Fruit fly (Drosophila melanogaster) whole organism, wandering third instar larva: Measurements from ENCODE around the gene UbcE2M.

Source experiments
- Dfd ChIP-seq: fragments of >200 bp; optimal IDR thresholded peaks from 2 replicates; lab custom pipeline; 2017; ENCODE audit warnings: missing biosample characterization, missing genetic modification characterization
- HLH106 ChIP-seq: fragments of 200-800 bp; optimal IDR thresholded peaks from 3 replicates; lab custom pipeline; 2019; ENCODE audit warnings: missing biosample characterization, mild to moderate bottlenecking, missing genetic modification characterization, moderate library complexity
- dmrt93B ChIP-seq: fragments of 200-800 bp; sonication (Bioruptor generic); optimal IDR thresholded peaks from 2 replicates; lab custom pipeline; 2018; ENCODE audit warnings: missing biosample characterization, mild to moderate bottlenecking, missing genetic modification characterization
- dsf ChIP-seq: sonication (Bioruptor generic); optimal IDR thresholded peaks from 2 replicates; lab custom pipeline; 2016; ENCODE audit warnings: missing biosample characterization, missing genetic modification characterization, borderline replicate concordance
- ey ChIP-seq: fragments of 200-800 bp; sonication (Bioruptor generic); optimal IDR thresholded peaks from 2 replicates; lab custom pipeline; 2016; ENCODE audit warnings: missing biosample characterization, missing genetic modification characterization
- fru ChIP-seq: fragments of 200-800 bp; sonication (Bioruptor generic); optimal IDR thresholded peaks from 3 replicates; lab custom pipeline; 2016; ENCODE audit warnings: missing biosample characterization, mild to moderate bottlenecking, missing genetic modification characterization
- pan ChIP-seq: fragments of >200 bp; optimal IDR thresholded peaks from 2 replicates; lab custom pipeline; 2017
- psq ChIP-seq: fragments of 200-800 bp; sonication (Bioruptor generic); optimal IDR thresholded peaks from 3 replicates; lab custom pipeline; 2017; ENCODE audit warnings: missing biosample characterization, mild to moderate bottlenecking, missing genetic modification characterization, moderate library complexity
- sv ChIP-seq: fragments of 200-800 bp; sonication (Bioruptor generic); optimal IDR thresholded peaks from 3 replicates; lab custom pipeline; 2016; ENCODE audit warnings: missing biosample characterization, missing genetic modification characterization

DNA sequence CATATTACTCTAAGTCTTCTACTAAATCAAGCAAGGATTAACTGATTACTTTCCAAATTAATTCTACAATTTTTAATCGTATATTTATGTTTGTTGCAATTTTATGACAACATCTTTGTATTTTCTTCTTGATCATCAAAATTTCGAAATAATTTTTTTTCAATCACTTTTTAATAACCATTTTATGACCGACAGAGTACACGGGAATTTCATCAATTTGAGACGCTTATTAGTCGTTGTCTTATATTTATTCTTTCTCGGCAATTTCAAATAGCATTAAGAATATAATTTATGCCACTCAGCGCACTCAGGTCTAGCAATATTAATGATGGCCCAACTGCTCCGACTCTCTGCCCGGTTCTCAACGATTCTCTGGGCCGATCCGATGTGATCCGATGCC, 17.2 kb upstream of the UbcE2M start, which contains the start of gene CG8012:
- no peak for TF ChIP-seq Dfd (GFP tag; lab: Kevin White, UChicago)
- TF ChIP-seq sv (GFP tag; lab: Kevin White, UChicago): no peak
- TF ChIP-seq HLH106 (tag; lab: Kevin White, UChicago): no peak
- TF ChIP-seq pan (lab: Kevin White, UChicago): no peak
- TF ChIP-seq dsf (GFP tag; lab: Kevin White, UChicago): no peak
- no peak for TF ChIP-seq ey (GFP tag; lab: Kevin White, UChicago)
- no peak for TF ChIP-seq fru (GFP tag; lab: Kevin White, UChicago)
- no peak for TF ChIP-seq psq (GFP tag; lab: Kevin White, UChicago)
- no peak for TF ChIP-seq dmrt93B (GFP tag; lab: Kevin White, UChicago)
